Worm (Caenorhabditis elegans) whole organism, midembryonic: ENCODE data around the gene R02E12.5.

ENCODE experiments used
- T22C8.4 ChIP-seq: fragments of 200-800 bp; sonication (Bioruptor generic); IDR thresholded peaks from 2 replicates; pipeline ENCODE4 v1.3.6; 2022; ENCODE audit warnings: missing genetic modification characterization, missing compliant biosample characterization
- cog-1 ChIP-seq: sonication (generic microtip); optimal IDR thresholded peaks from 2 replicates; lab custom pipeline; 2016; ENCODE audit warnings: missing genetic modification characterization, missing compliant biosample characterization
- flt-1 ChIP-seq: fragments of 200-800 bp; sonication (Bioruptor generic); IDR thresholded peaks from 2 replicates; pipeline ENCODE4 v1.3.6; 2022; ENCODE audit warnings: missing genetic modification characterization, missing compliant biosample characterization
- klf-2 ChIP-seq: fragments of 200-800 bp; sonication (Bioruptor generic); conservative IDR thresholded peaks from 2 replicates; pipeline ENCODE4 v1.3.6; 2022; ENCODE audit warnings: missing genetic modification reagents, missing genetic modification characterization, missing compliant biosample characterization
- med-1 ChIP-seq: sonication (generic microtip); optimal IDR thresholded peaks from 2 replicates; lab custom pipeline; 2017; ENCODE audit warnings: missing genetic modification characterization, mild to moderate bottlenecking, missing compliant biosample characterization, antibody characterized with exemption, missing genetic modification reagents; ENCODE audit not compliant: insufficient read depth
- ref-1 ChIP-seq: fragments of 200-800 bp; sonication (Bioruptor generic); conservative IDR thresholded peaks from 2 replicates; pipeline ENCODE4 v1.3.6; 2022; ENCODE audit warnings: missing genetic modification reagents, missing genetic modification characterization, missing compliant biosample characterization
- tab-1 ChIP-seq: fragments of 200-800 bp; sonication (Bioruptor generic); IDR thresholded peaks from 2 replicates; pipeline ENCODE4 v1.3.6; 2022; ENCODE audit warnings: missing genetic modification characterization, missing compliant biosample characterization
- ztf-23 ChIP-seq: fragments of 200-800 bp; sonication (Bioruptor generic); IDR thresholded peaks from 2 replicates; pipeline ENCODE4 v1.3.6; 2022; ENCODE audit warnings: missing genetic modification reagents, missing genetic modification characterization, missing compliant biosample characterization
- ztf-29 ChIP-seq: fragments of 200-800 bp; sonication (Bioruptor generic); IDR thresholded peaks from 2 replicates; pipeline ENCODE4 v1.3.6; 2022; ENCODE audit warnings: missing genetic modification reagents, missing genetic modification characterization, missing compliant biosample characterization

The R02E12.5 gene

DNA sequence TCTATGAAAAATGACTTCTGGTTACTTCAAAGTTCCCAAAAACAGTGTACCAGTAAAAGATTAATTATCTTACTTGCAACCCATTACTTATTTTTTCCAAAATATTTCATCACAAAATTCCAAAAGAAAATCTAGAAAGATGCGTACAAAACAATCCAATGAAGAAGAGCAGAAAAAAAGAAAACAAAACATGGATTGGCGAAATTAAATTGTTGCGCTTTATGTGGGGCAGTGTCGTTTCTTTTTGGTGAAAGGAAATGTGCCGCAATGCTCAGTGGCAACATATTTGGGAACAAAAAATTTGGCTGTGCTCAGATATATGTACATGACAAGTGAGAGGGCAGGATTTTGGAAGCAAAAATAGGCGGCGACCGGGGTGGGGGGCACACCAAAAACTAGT lies 8.6 kb upstream of the R02E12.5 start:
- TF ChIP-seq med-1 (GFP tag; lab: Kevin White, UChicago): no peak
- TF ChIP-seq T22C8.4: no peak
- no peak for TF ChIP-seq ref-1 (GFP tag; lab: Robert Waterston, UW)
- TF ChIP-seq ztf-23 (GFP tag; lab: Robert Waterston, UW): no peak
- TF ChIP-seq klf-2 (GFP tag; lab: Robert Waterston, UW): no peak
- TF ChIP-seq tab-1 (GFP tag; lab: Robert Waterston, UW): no peak
- TF ChIP-seq flt-1 (GFP tag; lab: Robert Waterston, UW): no peak
- no peak for TF ChIP-seq cog-1 (tag; lab: Kevin White, UChicago)

DNA sequence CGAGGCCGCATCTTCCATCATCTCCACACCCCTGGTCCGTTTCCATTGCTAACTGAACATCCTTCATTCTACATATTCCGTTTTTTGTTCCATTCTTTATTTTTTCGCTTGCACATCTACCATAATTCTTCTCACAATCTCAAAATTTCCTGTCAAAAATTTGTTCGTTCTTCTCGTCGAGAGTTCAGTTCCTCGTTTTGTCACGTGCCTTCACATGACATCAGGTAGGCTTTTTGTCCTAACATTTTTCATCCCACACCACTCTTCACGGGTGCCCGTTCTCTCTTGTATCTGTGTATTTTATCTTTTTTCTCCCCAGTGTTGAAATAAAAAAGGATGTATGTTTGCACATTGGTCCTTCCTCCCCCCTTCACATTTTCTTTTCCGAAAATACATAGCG lies 6.6 kb upstream of the R02E12.5 start:
- TF ChIP-seq ztf-23 (GFP tag; lab: Robert Waterston, UW) (no peak), ref-1 (GFP tag; lab: Robert Waterston, UW) (no peak), cog-1 (tag; lab: Kevin White, UChicago) (no peak), tab-1 (GFP tag; lab: Robert Waterston, UW) (no peak), ztf-29 (GFP tag; lab: Robert Waterston, UW) (no peak), klf-2 (GFP tag; lab: Robert Waterston, UW) (no peak), T22C8.4 (no peak), flt-1 (GFP tag; lab: Robert Waterston, UW) (no peak), med-1 (GFP tag; lab: Kevin White, UChicago) (no peak)

DNA sequence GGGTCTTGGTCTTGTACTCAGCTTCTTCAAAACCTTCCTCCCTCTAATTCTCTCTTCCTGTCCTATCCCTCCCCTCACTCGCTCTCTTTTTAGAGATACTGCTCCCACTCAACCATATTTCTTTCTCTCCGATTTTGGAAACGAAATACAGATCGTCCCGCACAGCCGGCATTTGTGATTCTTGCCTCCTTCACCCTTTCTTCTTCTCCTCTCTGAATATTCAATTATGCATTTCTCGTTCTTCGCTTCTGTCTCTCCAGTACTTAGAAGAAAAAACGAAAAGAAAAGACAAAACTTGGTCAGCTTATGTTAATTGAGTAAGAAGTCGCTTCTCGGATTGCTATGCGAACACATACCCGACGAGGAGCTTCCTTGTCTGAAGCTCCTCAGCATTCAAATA lies 6.2 kb upstream of the R02E12.5 start:
- TF ChIP-seq med-1 (GFP tag; lab: Kevin White, UChicago): no peak

DNA sequence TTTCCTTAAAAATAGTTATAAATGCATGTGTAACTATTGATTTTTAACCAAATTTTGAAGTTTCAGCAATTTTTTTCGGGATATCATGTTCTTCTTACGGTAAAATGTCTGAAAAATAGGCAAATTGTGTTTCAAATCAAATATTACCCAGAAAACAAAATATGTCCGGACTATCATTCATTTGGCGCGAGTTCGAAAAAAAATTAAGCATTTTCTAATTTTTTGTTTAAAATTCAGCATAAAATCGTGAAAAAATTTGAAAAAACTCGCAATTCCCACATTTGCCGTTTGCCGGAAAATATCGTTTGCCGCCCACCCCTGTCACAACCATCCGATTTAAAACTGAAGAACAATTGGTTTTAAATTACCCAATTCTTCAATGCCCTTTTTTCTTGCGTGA lies 5.5 kb upstream of the R02E12.5 start:
- TF ChIP-seq ztf-23 (GFP tag; lab: Robert Waterston, UW): no peak
- no peak for TF ChIP-seq med-1 (GFP tag; lab: Kevin White, UChicago)
- TF ChIP-seq flt-1 (GFP tag; lab: Robert Waterston, UW): no peak
- TF ChIP-seq cog-1 (tag; lab: Kevin White, UChicago): no peak
- no peak for TF ChIP-seq ztf-29 (GFP tag; lab: Robert Waterston, UW)
- no peak for TF ChIP-seq klf-2 (GFP tag; lab: Robert Waterston, UW)
- no peak for TF ChIP-seq tab-1 (GFP tag; lab: Robert Waterston, UW)
- TF ChIP-seq ref-1 (GFP tag; lab: Robert Waterston, UW): no peak
- TF ChIP-seq T22C8.4: no peak

DNA sequence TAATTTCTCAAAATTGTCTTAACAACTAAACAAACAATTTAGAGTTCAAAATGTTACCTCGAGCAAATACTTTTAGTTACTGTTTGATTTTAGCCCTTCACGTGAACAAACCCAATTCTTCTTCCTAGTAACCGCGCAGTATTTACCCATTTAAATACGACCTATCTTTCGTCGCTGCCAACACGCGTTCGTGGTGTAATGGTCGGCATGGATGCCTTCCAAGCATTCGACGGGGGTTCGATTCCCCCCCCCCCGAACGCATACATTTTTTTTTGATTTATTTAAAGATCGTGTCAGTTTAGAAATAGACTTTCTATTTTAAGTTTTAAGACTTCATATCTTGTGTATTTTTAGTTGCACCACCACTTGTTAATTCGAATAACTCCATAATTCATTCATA lies 2.7 kb upstream of the R02E12.5 start:
- peak; percentile 76; the same call in 1 of the 2 replicates for TF ChIP-seq ztf-29 (GFP tag; lab: Robert Waterston, UW)
- TF ChIP-seq ztf-23 (GFP tag; lab: Robert Waterston, UW): peak; percentile 87
- peak; percentile 86 for TF ChIP-seq tab-1 (GFP tag; lab: Robert Waterston, UW)
- TF ChIP-seq ref-1 (GFP tag; lab: Robert Waterston, UW): peak; percentile 70
- peak; percentile 75 for TF ChIP-seq T22C8.4
- TF ChIP-seq flt-1 (GFP tag; lab: Robert Waterston, UW): peak; percentile 84
- no peak for TF ChIP-seq klf-2 (GFP tag; lab: Robert Waterston, UW)
- no peak for TF ChIP-seq med-1 (GFP tag; lab: Kevin White, UChicago)
- peak; percentile 46 for TF ChIP-seq cog-1 (tag; lab: Kevin White, UChicago)

DNA sequence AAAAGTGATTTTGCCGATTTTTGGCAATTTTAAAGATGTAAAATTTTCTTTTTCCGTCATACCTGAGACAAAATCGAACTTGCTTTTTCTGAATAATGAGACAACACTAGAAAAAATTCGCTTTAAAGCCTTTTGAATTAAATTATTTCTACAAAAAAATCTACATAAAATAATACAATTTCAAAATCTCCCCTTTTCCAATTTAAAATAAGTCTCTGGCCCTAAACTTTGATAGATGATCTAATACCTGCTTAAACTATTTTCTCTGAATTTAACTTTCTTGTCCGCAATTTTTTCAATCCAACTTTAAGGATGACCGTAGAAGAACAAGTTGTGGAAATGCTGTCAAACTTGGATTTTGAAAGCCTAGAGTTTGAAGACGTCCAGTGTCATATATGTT lies 6.1 kb downstream of the R02E12.5 start, which contains the start of gene R02E12.12:
Gene R02E12.12, plus strand, starts transcription at position 301 of the 400 bp plus-strand sequence.
- TF ChIP-seq ref-1 (GFP tag; lab: Robert Waterston, UW): no peak
- TF ChIP-seq ztf-23 (GFP tag; lab: Robert Waterston, UW): no peak
- TF ChIP-seq tab-1 (GFP tag; lab: Robert Waterston, UW): no peak
- no peak for TF ChIP-seq cog-1 (tag; lab: Kevin White, UChicago)
- no peak for TF ChIP-seq ztf-29 (GFP tag; lab: Robert Waterston, UW)
- no peak for TF ChIP-seq klf-2 (GFP tag; lab: Robert Waterston, UW)
- no peak for TF ChIP-seq flt-1 (GFP tag; lab: Robert Waterston, UW)
- no peak for TF ChIP-seq med-1 (GFP tag; lab: Kevin White, UChicago)
- TF ChIP-seq T22C8.4: no peak

DNA sequence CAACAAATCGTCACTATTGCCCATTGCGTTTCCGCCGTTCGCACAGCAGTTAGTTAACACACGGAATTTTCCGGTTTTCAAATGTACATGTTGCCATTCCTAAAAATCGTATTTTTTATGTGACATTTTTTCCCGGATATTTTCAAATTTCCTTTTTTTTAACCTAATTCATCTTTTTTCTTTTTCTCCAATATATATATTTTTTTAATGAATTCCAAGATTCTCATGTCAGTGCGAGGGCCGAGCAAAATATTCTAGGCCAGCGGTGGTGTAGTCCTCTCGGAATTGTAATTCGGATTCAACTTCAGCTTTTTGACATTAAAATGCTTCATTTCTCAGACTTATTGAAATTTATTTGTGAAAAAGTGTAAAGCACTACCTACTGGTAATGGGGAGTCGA lies 7.9 kb downstream of the R02E12.5 start, which contains the start of gene R02E12.4:
Gene R02E12.4, plus strand, starts transcription at position 301 of the 400 bp plus-strand sequence.
- TF ChIP-seq med-1 (GFP tag; lab: Kevin White, UChicago): no peak
- TF ChIP-seq T22C8.4: no peak
- TF ChIP-seq cog-1 (tag; lab: Kevin White, UChicago): no peak
- TF ChIP-seq flt-1 (GFP tag; lab: Robert Waterston, UW): no peak
- TF ChIP-seq ztf-23 (GFP tag; lab: Robert Waterston, UW): no peak
- no peak for TF ChIP-seq ref-1 (GFP tag; lab: Robert Waterston, UW)
- TF ChIP-seq ztf-29 (GFP tag; lab: Robert Waterston, UW): no peak
- no peak for TF ChIP-seq klf-2 (GFP tag; lab: Robert Waterston, UW)
- TF ChIP-seq tab-1 (GFP tag; lab: Robert Waterston, UW): no peak

DNA sequence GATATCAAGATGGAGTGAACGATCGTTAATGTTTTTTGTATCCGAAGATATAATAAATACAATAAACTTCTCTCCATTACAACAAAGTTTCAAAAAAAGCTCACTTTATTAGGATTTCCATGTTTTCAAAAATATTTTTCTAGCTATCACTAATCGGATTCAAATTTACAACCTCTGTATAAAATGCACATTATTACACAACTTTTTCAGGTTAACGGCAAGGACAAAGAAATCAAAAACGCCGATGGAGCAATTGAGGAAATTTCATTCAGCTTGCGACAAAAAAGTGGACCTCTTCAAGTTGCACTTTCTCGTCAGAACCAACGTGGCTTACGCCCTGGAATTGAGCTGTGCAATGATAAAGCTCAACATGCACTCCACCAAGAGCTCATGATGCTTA lies 9.8 kb downstream of the R02E12.5 start:
- TF ChIP-seq klf-2 (GFP tag; lab: Robert Waterston, UW) (no peak), tab-1 (GFP tag; lab: Robert Waterston, UW) (no peak), med-1 (GFP tag; lab: Kevin White, UChicago) (no peak), ztf-23 (GFP tag; lab: Robert Waterston, UW) (no peak), ref-1 (GFP tag; lab: Robert Waterston, UW) (no peak)

DNA sequence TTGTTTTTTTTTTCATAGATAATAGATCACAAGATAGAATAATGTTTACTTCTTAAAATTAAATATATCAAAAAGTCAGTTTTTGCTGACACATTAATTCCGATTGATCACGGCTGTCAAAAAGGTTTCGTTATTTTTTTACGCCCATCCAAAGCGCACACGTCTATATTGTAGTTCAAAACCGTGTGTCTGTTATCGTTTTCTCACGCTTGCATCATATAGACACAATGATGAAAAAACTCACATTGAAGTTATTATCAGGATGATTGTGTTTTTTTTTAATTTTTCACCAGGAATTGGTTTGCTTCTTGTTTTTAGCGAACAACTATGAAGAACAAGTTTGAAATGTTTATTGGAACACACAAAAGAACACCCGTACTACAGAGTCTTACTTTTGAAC lies 10.6 kb downstream of the R02E12.5 start:
- TF ChIP-seq med-1 (GFP tag; lab: Kevin White, UChicago): no peak
- TF ChIP-seq flt-1 (GFP tag; lab: Robert Waterston, UW): no peak
- TF ChIP-seq klf-2 (GFP tag; lab: Robert Waterston, UW): no peak
- TF ChIP-seq cog-1 (tag; lab: Kevin White, UChicago): no peak
- no peak for TF ChIP-seq tab-1 (GFP tag; lab: Robert Waterston, UW)
- TF ChIP-seq ztf-23 (GFP tag; lab: Robert Waterston, UW): no peak
- TF ChIP-seq ref-1 (GFP tag; lab: Robert Waterston, UW): no peak
- TF ChIP-seq T22C8.4: no peak
- no peak for TF ChIP-seq ztf-29 (GFP tag; lab: Robert Waterston, UW)
